Fruit fly (Drosophila melanogaster) whole organism, prepupa: ENCODE data around the gene east.

Experiments used
- CG10631 ChIP-seq: fragments of 200-800 bp; sonication (Bioruptor generic); optimal IDR thresholded peaks from 2 replicates; lab custom pipeline; 2016; ENCODE audit warnings: missing biosample characterization, missing genetic modification characterization
- CG11294 ChIP-seq: fragments of 200-800 bp; sonication (Bioruptor generic); IDR thresholded peaks from 2 replicates; pipeline ENCODE4 v1.3.6; 2022; ENCODE audit warnings: missing biosample characterization, missing genetic modification characterization
- CG11762 ChIP-seq: fragments of 200-800 bp; sonication (Bioruptor generic); optimal IDR thresholded peaks from 3 replicates; lab custom pipeline; 2016; ENCODE audit warnings: missing biosample characterization, missing genetic modification characterization; ENCODE audit not compliant: insufficient read depth
- CG15336 ChIP-seq: fragments of 200-800 bp; sonication (Bioruptor generic); IDR thresholded peaks from 2 replicates; pipeline ENCODE4 v1.3.6; 2022; ENCODE audit warnings: missing biosample characterization, missing genetic modification characterization
- CG1621 ChIP-seq: fragments of 200-800 bp; sonication (Bioruptor generic); optimal IDR thresholded peaks from 3 replicates; lab custom pipeline; 2018; ENCODE audit warnings: missing biosample characterization, mild to moderate bottlenecking, missing genetic modification characterization
- CG31627 ChIP-seq: fragments of 200-800 bp; sonication (Bioruptor generic); optimal IDR thresholded peaks from 3 replicates; lab custom pipeline; 2016; ENCODE audit warnings: missing biosample characterization, missing genetic modification characterization
- CG32006 ChIP-seq: fragments of 200-800 bp; sonication (Bioruptor generic); optimal IDR thresholded peaks from 3 replicates; lab custom pipeline; 2017; ENCODE audit warnings: missing biosample characterization, mild to moderate bottlenecking, missing genetic modification characterization
- CG34406 ChIP-seq: fragments of 200-800 bp; sonication (Bioruptor generic); optimal IDR thresholded peaks from 3 replicates; lab custom pipeline; 2016; ENCODE audit warnings: missing biosample characterization, missing genetic modification characterization
- CG4318 ChIP-seq: fragments of 200-800 bp; sonication (Bioruptor generic); optimal IDR thresholded peaks from 3 replicates; lab custom pipeline; 2017; ENCODE audit warnings: missing biosample characterization, mild to moderate bottlenecking, missing genetic modification characterization
- CG6163 ChIP-seq: fragments of 200-800 bp; sonication (Bioruptor generic); IDR thresholded peaks from 3 replicates; pipeline ENCODE4 v1.3.6; 2022; ENCODE audit warnings: missing biosample characterization, missing genetic modification characterization
- CG6276 ChIP-seq: fragments of 200-800 bp; sonication (Bioruptor generic); optimal IDR thresholded peaks from 2 replicates; lab custom pipeline; 2017; ENCODE audit warnings: missing biosample characterization, mild to moderate bottlenecking, missing genetic modification characterization
- CG6792 ChIP-seq: fragments of 200-800 bp; sonication (Bioruptor generic); optimal IDR thresholded peaks from 3 replicates; lab custom pipeline; 2016; ENCODE audit warnings: missing biosample characterization, missing genetic modification characterization
- CG7368 ChIP-seq: fragments of 200-800 bp; sonication (Bioruptor generic); optimal IDR thresholded peaks from 3 replicates; lab custom pipeline; 2016; ENCODE audit warnings: missing biosample characterization, missing genetic modification characterization
- CG8119 ChIP-seq: fragments of 200-800 bp; sonication (Bioruptor generic); IDR thresholded peaks from 3 replicates; pipeline ENCODE4 v1.3.6; 2022; ENCODE audit warnings: missing biosample characterization, missing genetic modification characterization
- CG8632 ChIP-seq: fragments of 200-800 bp; sonication (Bioruptor generic); optimal IDR thresholded peaks from 3 replicates; lab custom pipeline; 2016; ENCODE audit warnings: missing biosample characterization, missing genetic modification characterization
- CG9139 ChIP-seq: fragments of 200-800 bp; sonication (Bioruptor generic); optimal IDR thresholded peaks from 3 replicates; lab custom pipeline; 2017; ENCODE audit warnings: missing biosample characterization, mild to moderate bottlenecking, missing genetic modification characterization
- Eip75B ChIP-seq: fragments of 200-800 bp; sonication (Bioruptor generic); optimal IDR thresholded peaks from 3 replicates; lab custom pipeline; 2016; ENCODE audit warnings: missing biosample characterization, missing genetic modification characterization
- Eip78C ChIP-seq: fragments of 200-800 bp; sonication (Bioruptor generic); peaks from one replicate; lab custom pipeline; 2016; ENCODE audit warnings: missing biosample characterization, missing genetic modification characterization
- Ets96B ChIP-seq: fragments of 200-800 bp; optimal IDR thresholded peaks from 2 replicates; lab custom pipeline; 2019; ENCODE audit warnings: missing biosample characterization, mild to moderate bottlenecking, missing genetic modification characterization, moderate library complexity
- Gug ChIP-seq: fragments of 200-800 bp; sonication (Bioruptor generic); IDR thresholded peaks from 2 replicates; pipeline ENCODE4 v1.3.6; 2022; ENCODE audit warnings: missing biosample characterization, missing genetic modification characterization
- Hr38 ChIP-seq: sonication (Bioruptor generic); optimal IDR thresholded peaks from 2 replicates; lab custom pipeline; 2016; ENCODE audit warnings: missing biosample characterization, missing genetic modification characterization
- Hr4 ChIP-seq: fragments of 200-800 bp; sonication (Bioruptor generic); optimal IDR thresholded peaks from 3 replicates; lab custom pipeline; 2016; ENCODE audit warnings: missing biosample characterization, missing genetic modification characterization
- Lpt ChIP-seq: fragments of 200-800 bp; sonication (Bioruptor generic); optimal IDR thresholded peaks from 3 replicates; lab custom pipeline; 2016; ENCODE audit warnings: missing biosample characterization, missing genetic modification characterization
- Met ChIP-seq: fragments of 200-800 bp; sonication (Bioruptor generic); optimal IDR thresholded peaks from 3 replicates; lab custom pipeline; 2016; ENCODE audit warnings: missing biosample characterization, missing genetic modification characterization
- Sox15 ChIP-seq: fragments of 200-800 bp; sonication (Bioruptor generic); optimal IDR thresholded peaks from 3 replicates; lab custom pipeline; 2016; ENCODE audit warnings: missing biosample characterization, missing genetic modification characterization
- cyc ChIP-seq: fragments of 200-800 bp; sonication (Bioruptor generic); optimal IDR thresholded peaks from 3 replicates; lab custom pipeline; 2016; ENCODE audit warnings: missing biosample characterization, missing genetic modification characterization
- dac ChIP-seq: fragments of 200-800 bp; sonication (Bioruptor generic); optimal IDR thresholded peaks from 2 replicates; lab custom pipeline; 2017; ENCODE audit warnings: missing biosample characterization, mild to moderate bottlenecking, missing genetic modification characterization
- dsx ChIP-seq: fragments of 200-800 bp; optimal IDR thresholded peaks from 3 replicates; lab custom pipeline; 2019; ENCODE audit warnings: missing biosample characterization, mild to moderate bottlenecking, missing genetic modification characterization, moderate library complexity; ENCODE audit not compliant: poor library complexity, severe bottlenecking
- esn ChIP-seq: fragments of 200-800 bp; sonication (Bioruptor generic); optimal IDR thresholded peaks from 2 replicates; lab custom pipeline; 2016; ENCODE audit warnings: missing biosample characterization, mild to moderate bottlenecking, missing genetic modification characterization, moderate library complexity
- fd59A ChIP-seq: fragments of 200-800 bp; sonication (Bioruptor generic); optimal IDR thresholded peaks from 2 replicates; lab custom pipeline; 2017; ENCODE audit warnings: missing biosample characterization, mild to moderate bottlenecking, missing genetic modification characterization, missing genetic modification reagents
- fkh ChIP-seq: fragments of 200-800 bp; sonication (Bioruptor generic); optimal IDR thresholded peaks from 3 replicates; lab custom pipeline; 2017; ENCODE audit warnings: missing biosample characterization, mild to moderate bottlenecking, missing genetic modification characterization, moderate library complexity
- pdm3 ChIP-seq: fragments of 200-800 bp; sonication (Bioruptor generic); optimal IDR thresholded peaks from 3 replicates; lab custom pipeline; 2016; ENCODE audit warnings: missing biosample characterization, missing genetic modification characterization
- salr ChIP-seq, 2 experiments: fragments of 200-800 bp; sonication (Bioruptor generic); optimal IDR thresholded peaks; 3 replicates each; lab custom pipeline; 2016 to 2018; ENCODE audit warnings: missing biosample characterization in 2 of 2, missing genetic modification characterization in 2 of 2, mild to moderate bottlenecking in 1 of 2
- spab ChIP-seq: fragments of 200-800 bp; sonication (Bioruptor generic); optimal IDR thresholded peaks from 2 replicates; lab custom pipeline; 2017; ENCODE audit warnings: missing biosample characterization, mild to moderate bottlenecking, missing genetic modification characterization, missing genetic modification reagents
- svp ChIP-seq: fragments of 200-800 bp; sonication (Bioruptor generic); peaks from one replicate; lab custom pipeline; 2016; ENCODE audit warnings: missing biosample characterization, missing genetic modification characterization
- topi ChIP-seq: fragments of 200-800 bp; sonication (Bioruptor generic); optimal IDR thresholded peaks from 3 replicates; lab custom pipeline; 2016; ENCODE audit warnings: missing biosample characterization, missing genetic modification characterization
- vri ChIP-seq: fragments of 200-800 bp; sonication (Bioruptor generic); optimal IDR thresholded peaks from 3 replicates; lab custom pipeline; 2016; ENCODE audit warnings: missing biosample characterization, mild to moderate bottlenecking, missing genetic modification characterization

Gene east

DNA sequence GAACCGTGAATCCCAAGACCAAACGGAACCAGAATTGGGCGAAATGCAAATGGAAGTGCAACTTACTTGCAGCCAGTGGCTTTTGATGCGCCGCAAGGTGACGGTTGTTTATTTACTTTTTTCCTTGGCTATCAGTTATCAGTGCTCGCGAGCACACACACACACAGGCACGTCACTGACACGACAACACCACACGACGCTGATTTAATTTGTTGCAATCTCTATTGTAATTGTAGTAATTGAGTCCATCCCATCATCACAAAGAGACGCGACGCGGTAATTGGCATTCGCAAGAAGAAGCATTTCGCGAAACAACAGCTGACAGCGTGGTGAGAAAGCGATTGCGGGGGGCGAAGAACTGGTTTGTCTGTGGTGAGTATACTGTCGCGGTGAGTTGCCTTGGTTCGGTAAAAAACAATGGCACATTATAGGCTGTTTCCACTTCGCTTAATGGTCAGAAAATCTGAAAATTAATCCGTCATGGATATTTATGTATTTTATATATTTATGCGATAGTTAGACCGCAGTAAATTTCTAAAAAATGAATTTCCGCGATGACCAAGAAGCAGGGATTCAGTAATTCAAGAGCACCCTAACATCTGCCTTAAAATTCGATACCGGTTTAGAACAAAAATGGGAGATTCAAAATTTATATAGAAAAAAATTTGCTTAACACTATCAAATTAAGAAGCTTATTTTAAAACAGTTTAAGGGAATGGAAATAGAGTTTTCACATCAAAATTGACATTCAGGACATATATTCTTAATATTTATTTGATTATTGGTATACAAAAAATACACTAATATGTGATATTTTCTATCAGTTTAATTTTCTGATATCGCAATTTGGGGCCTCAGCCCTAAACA lies 31.6 kb downstream of the east start, which contains the start of the genes Actn and usp (continued):
- no peak for TF ChIP-seq Gug (GFP tag; lab: Robert Waterston, UW)
- no peak for TF ChIP-seq spab (GFP tag; lab: Kevin White, UChicago)
- TF ChIP-seq dac (GFP tag; lab: Kevin White, UChicago) = no peak
- TF ChIP-seq CG8119 (GFP tag; lab: Robert Waterston, UW) = no peak
- no peak for TF ChIP-seq Lpt (GFP tag; lab: Kevin White, UChicago)
- TF ChIP-seq salr (GFP tag; optimal IDR thresholded peaks at IDR 0.05; lab: Kevin White, UChicago) = no peak
- no peak for TF ChIP-seq CG34406
- peak; percentile 37 for TF ChIP-seq cyc (GFP tag; lab: Kevin White, UChicago)
- TF ChIP-seq CG10631 (GFP tag; lab: Kevin White, UChicago) = peak; percentile 13
- TF ChIP-seq CG1621 (tag; lab: Kevin White, UChicago) = peak; percentile 8
- peak; percentile 44 for TF ChIP-seq pdm3 (GFP tag; lab: Kevin White, UChicago)
- TF ChIP-seq Sox15 = no peak
- TF ChIP-seq CG15336 (GFP tag; lab: Robert Waterston, UW) = peak; percentile 54
- TF ChIP-seq Eip75B (GFP tag; lab: Kevin White, UChicago) = no peak
- TF ChIP-seq topi (GFP tag; lab: Kevin White, UChicago) = peak; percentile 32
- peak; percentile 21 for TF ChIP-seq CG6792 (GFP tag; lab: Kevin White, UChicago)
- TF ChIP-seq fkh (GFP tag; lab: Kevin White, UChicago) = peak; percentile 11
- peak; percentile 19 for TF ChIP-seq vri (GFP tag; lab: Kevin White, UChicago)
- peak; percentile 24 for TF ChIP-seq CG32006 (GFP tag; lab: Kevin White, UChicago)
- no peak for TF ChIP-seq CG9139 (GFP tag; lab: Kevin White, UChicago)
- no peak for TF ChIP-seq CG8632
- peak; percentile 80 for TF ChIP-seq svp (GFP tag; lab: Kevin White, UChicago)
- peak; percentile 43 for TF ChIP-seq esn (GFP tag; lab: Kevin White, UChicago)
- no peak for TF ChIP-seq CG11762 (GFP tag; lab: Kevin White, UChicago)
- peak; percentile 96 for TF ChIP-seq dsx (GFP tag; lab: Kevin White, UChicago)
- no peak for TF ChIP-seq CG7368 (GFP tag; lab: Kevin White, UChicago)
- TF ChIP-seq CG6276 (GFP tag; lab: Kevin White, UChicago) = no peak
- TF ChIP-seq Met (GFP tag; lab: Kevin White, UChicago) = peak; percentile 42
- TF ChIP-seq CG11294 = no peak
- TF ChIP-seq Hr4 (GFP tag; lab: Kevin White, UChicago) = peak; percentile 46
- TF ChIP-seq Hr38 = no peak
- TF ChIP-seq fd59A (GFP tag; lab: Kevin White, UChicago) = no peak

DNA sequence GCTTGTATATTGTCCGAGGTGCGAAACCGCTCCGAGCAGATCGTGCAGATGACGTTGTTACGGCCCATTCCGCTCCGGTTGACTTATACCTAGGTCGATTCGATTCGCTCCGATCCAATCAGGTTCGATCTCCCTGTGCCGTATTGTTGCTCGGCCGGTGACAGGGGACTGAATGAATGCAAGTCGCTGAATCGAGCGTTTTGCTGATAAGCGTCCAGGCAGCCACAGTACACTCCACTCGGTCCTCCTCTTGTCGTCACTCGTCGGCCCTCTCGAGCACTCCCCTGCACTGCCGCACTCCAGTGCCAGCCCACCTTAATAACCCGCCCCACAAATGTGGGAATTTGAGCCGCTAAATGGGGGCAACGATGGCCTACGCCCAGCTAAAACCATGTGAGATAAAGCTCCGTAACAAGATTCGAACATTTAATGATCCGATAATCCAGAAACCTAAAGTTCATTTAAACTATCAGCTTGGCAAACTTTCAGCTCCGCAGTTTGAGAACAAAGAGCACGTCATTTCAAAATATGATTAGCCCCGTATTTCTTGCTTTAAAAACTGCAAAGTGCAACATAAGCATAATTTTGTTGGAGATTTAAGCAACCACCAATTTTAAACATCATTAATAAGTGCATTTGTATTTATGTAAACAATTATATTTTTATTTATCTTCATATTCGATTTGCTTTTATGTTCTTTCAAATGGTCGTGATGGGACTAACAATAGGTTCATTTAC lies 33.2 kb downstream of the east start, which contains the start of gene CG4325:
Gene CG4325 (minus strand): TSS at position 159 of the 738 bp plus-strand sequence.
- TF ChIP-seq Ets96B (tag; lab: Kevin White, UChicago) (no peak), vri (GFP tag; lab: Kevin White, UChicago) (peak; percentile 39), svp (GFP tag; lab: Kevin White, UChicago) (peak; percentile 95), CG31627 (GFP tag; lab: Kevin White, UChicago) (no peak), CG6163 (GFP tag; lab: Robert Waterston, UW) (0 out of 3 replicates have a peak, but pooled peaks have one; percentile 16), Eip78C (GFP tag; lab: Kevin White, UChicago) (peak; percentile 15), CG4318 (GFP tag; lab: Kevin White, UChicago) (no peak)
